Fruit fly (Drosophila melanogaster) whole organism, embryonic: ENCODE measurements around the gene CG16812.

Experiments used
- Asciz ChIP-seq: fragments of 200-800 bp; sonication (Bioruptor generic); optimal IDR thresholded peaks from 2 replicates; lab custom pipeline; 2017; ENCODE audit warnings: missing biosample characterization, mild to moderate bottlenecking, missing genetic modification characterization, missing genetic modification reagents
- Bteb2 ChIP-seq: fragments of 200-800 bp; sonication (Bioruptor generic); optimal IDR thresholded peaks from 2 replicates; lab custom pipeline; 2016; ENCODE audit warnings: missing biosample characterization, missing genetic modification characterization
- CG10366 ChIP-seq: fragments of 200-800 bp; sonication (Bioruptor generic); IDR thresholded peaks from 2 replicates; pipeline ENCODE4 v1.3.6; 2022; ENCODE audit warnings: missing biosample characterization, missing genetic modification characterization
- CG11696 ChIP-seq: fragments of 200-800 bp; sonication (Bioruptor generic); IDR thresholded peaks from 2 replicates; pipeline ENCODE4 v1.3.6; 2022; ENCODE audit warnings: missing biosample characterization, missing genetic modification characterization
- CG12155 ChIP-seq: fragments of 200-800 bp; sonication (Bioruptor generic); optimal IDR thresholded peaks from 3 replicates; lab custom pipeline; 2016; ENCODE audit warnings: missing biosample characterization, missing genetic modification characterization
- CG1233 ChIP-seq: fragments of 200-800 bp; sonication (Bioruptor generic); optimal IDR thresholded peaks from 4 replicates; lab custom pipeline; 2018; ENCODE audit warnings: missing biosample characterization, mild to moderate bottlenecking, missing genetic modification characterization
- CG13894 ChIP-seq: fragments of 200-800 bp; sonication (Bioruptor generic); optimal IDR thresholded peaks from 3 replicates; lab custom pipeline; 2018; ENCODE audit warnings: missing biosample characterization, mild to moderate bottlenecking, missing genetic modification characterization, moderate library complexity
- CG18599 ChIP-seq: fragments of 200-800 bp; sonication (Bioruptor generic); optimal IDR thresholded peaks from 3 replicates; lab custom pipeline; 2017; ENCODE audit warnings: missing biosample characterization, missing genetic modification characterization, mild to moderate bottlenecking, moderate library complexity, missing genetic modification reagents
- CG2120 ChIP-seq: fragments of 200-800 bp; sonication (Bioruptor generic); optimal IDR thresholded peaks from 3 replicates; lab custom pipeline; 2016; ENCODE audit warnings: missing biosample characterization, missing genetic modification characterization
- CG30431 ChIP-seq: fragments of 200-800 bp; sonication (Bioruptor generic); optimal IDR thresholded peaks from 2 replicates; lab custom pipeline; 2017; ENCODE audit warnings: missing biosample characterization, missing genetic modification characterization
- CG34224 ChIP-seq: fragments of 200-800 bp; sonication (Bioruptor generic); IDR thresholded peaks from 3 replicates; pipeline ENCODE4 v1.3.6; 2022; ENCODE audit warnings: missing biosample characterization, missing genetic modification characterization; ENCODE audit not compliant: partially characterized antibody
- CG3838 ChIP-seq: fragments of 200-800 bp; sonication (Bioruptor generic); optimal IDR thresholded peaks from 3 replicates; lab custom pipeline; 2016; ENCODE audit warnings: missing biosample characterization, missing genetic modification characterization
- CG4617 ChIP-seq: fragments of 200-800 bp; sonication (Bioruptor generic); optimal IDR thresholded peaks from 3 replicates; lab custom pipeline; 2016; ENCODE audit warnings: missing biosample characterization, missing genetic modification characterization, borderline replicate concordance
- CG6854 ChIP-seq: fragments of 200-800 bp; sonication (Bioruptor generic); optimal IDR thresholded peaks from 3 replicates; lab custom pipeline; 2017; ENCODE audit warnings: missing biosample characterization, mild to moderate bottlenecking, missing genetic modification characterization
- CoRest ChIP-seq: fragments of 200-800 bp; sonication (Bioruptor generic); optimal IDR thresholded peaks from 3 replicates; lab custom pipeline; 2018; ENCODE audit warnings: missing biosample characterization, mild to moderate bottlenecking, missing genetic modification characterization, moderate library complexity
- Dbx ChIP-seq: fragments of 200-800 bp; sonication (Bioruptor generic); IDR thresholded peaks from 3 replicates; pipeline ENCODE4 v1.3.6; 2022; ENCODE audit warnings: missing biosample characterization, missing genetic modification characterization
- Gsc ChIP-seq: fragments of 200-800 bp; sonication (Bioruptor generic); IDR thresholded peaks from 2 replicates; pipeline ENCODE4 v1.3.6; 2022; ENCODE audit warnings: missing biosample characterization, missing genetic modification characterization
- HLHmδ ChIP-seq: fragments of 200-800 bp; sonication (Bioruptor generic); optimal IDR thresholded peaks from 2 replicates; lab custom pipeline; 2018; ENCODE audit warnings: missing biosample characterization, mild to moderate bottlenecking, missing genetic modification characterization, moderate library complexity
- MBD-R2 ChIP-seq: fragments of 200-800 bp; sonication (Bioruptor generic); IDR thresholded peaks from 2 replicates; pipeline ENCODE4 v1.3.6; 2022; ENCODE audit warnings: missing biosample characterization, missing genetic modification characterization
- MTF-1 ChIP-seq: fragments of 200-800 bp; sonication (Bioruptor generic); optimal IDR thresholded peaks from 2 replicates; lab custom pipeline; 2018; ENCODE audit warnings: missing biosample characterization, mild to moderate bottlenecking, missing genetic modification characterization, borderline replicate concordance
- Mad ChIP-seq: fragments of 200-800 bp; sonication (Bioruptor generic); optimal IDR thresholded peaks from 2 replicates; lab custom pipeline; 2016; ENCODE audit warnings: missing biosample characterization, missing genetic modification characterization
- Max ChIP-seq: fragments of 200-800 bp; sonication (Bioruptor generic); optimal IDR thresholded peaks from 2 replicates; lab custom pipeline; 2016; ENCODE audit warnings: missing biosample characterization, mild to moderate bottlenecking, missing genetic modification characterization
- Mes4 ChIP-seq: fragments of 200-800 bp; sonication (Bioruptor generic); optimal IDR thresholded peaks from 2 replicates; lab custom pipeline; 2016; ENCODE audit warnings: missing biosample characterization, missing genetic modification characterization
- Mrtf ChIP-seq: fragments of 200-800 bp; sonication (Bioruptor generic); IDR thresholded peaks from 3 replicates; pipeline ENCODE4 v1.3.6; 2022; ENCODE audit warnings: missing biosample characterization, missing genetic modification characterization
- NK7.1 ChIP-seq: fragments of 200-800 bp; sonication (Bioruptor generic); optimal IDR thresholded peaks from 3 replicates; lab custom pipeline; 2016; ENCODE audit warnings: missing biosample characterization, missing genetic modification characterization
- NfI ChIP-seq: fragments of 200-800 bp; sonication (Bioruptor generic); optimal IDR thresholded peaks from 3 replicates; lab custom pipeline; 2018; ENCODE audit warnings: missing biosample characterization, mild to moderate bottlenecking, missing genetic modification characterization, moderate library complexity
- Optix ChIP-seq: fragments of 200-800 bp; sonication (Bioruptor generic); IDR thresholded peaks from 3 replicates; pipeline ENCODE4 v1.3.6; 2022; ENCODE audit warnings: missing biosample characterization, missing genetic modification characterization
- Poxn ChIP-seq: fragments of 200-800 bp; sonication (Bioruptor generic); IDR thresholded peaks from 2 replicates; pipeline ENCODE4 v1.3.6; 2022; ENCODE audit warnings: missing biosample characterization, missing genetic modification characterization
- Six4 ChIP-seq: fragments of 200-800 bp; sonication (Bioruptor generic); optimal IDR thresholded peaks from 2 replicates; lab custom pipeline; 2016; ENCODE audit warnings: missing biosample characterization, missing genetic modification characterization
- Sox102F ChIP-seq: fragments of 200-800 bp; sonication (Bioruptor generic); optimal IDR thresholded peaks from 2 replicates; lab custom pipeline; 2018; ENCODE audit warnings: missing biosample characterization, mild to moderate bottlenecking, missing genetic modification characterization, moderate library complexity
- Spps ChIP-seq: fragments of 200-800 bp; sonication (Bioruptor generic); optimal IDR thresholded peaks from 2 replicates; lab custom pipeline; 2018; ENCODE audit warnings: missing biosample characterization, mild to moderate bottlenecking, missing genetic modification characterization
- Vsx1 ChIP-seq: fragments of 200-800 bp; sonication (Bioruptor generic); optimal IDR thresholded peaks from 2 replicates; lab custom pipeline; 2017; ENCODE audit warnings: missing biosample characterization, mild to moderate bottlenecking, missing genetic modification characterization, missing genetic modification reagents
- abd-A ChIP-seq: fragments of 200-800 bp; sonication (Bioruptor generic); optimal IDR thresholded peaks from 3 replicates; lab custom pipeline; 2019; ENCODE audit warnings: missing biosample characterization, mild to moderate bottlenecking, missing genetic modification characterization, moderate library complexity
- ap ChIP-seq: fragments of 200-800 bp; sonication (Bioruptor generic); IDR thresholded peaks from 2 replicates; pipeline ENCODE4 v1.3.6; 2022; ENCODE audit warnings: missing biosample characterization, missing genetic modification characterization
- caup ChIP-seq: fragments of 200-800 bp; sonication (Bioruptor generic); optimal IDR thresholded peaks from 3 replicates; lab custom pipeline; 2017; ENCODE audit warnings: missing biosample characterization, mild to moderate bottlenecking, missing genetic modification characterization, moderate library complexity; ENCODE audit not compliant: severe bottlenecking
- fd3F ChIP-seq: fragments of 200-800 bp; sonication (Bioruptor generic); optimal IDR thresholded peaks from 2 replicates; lab custom pipeline; 2018; ENCODE audit warnings: missing biosample characterization, mild to moderate bottlenecking, missing genetic modification characterization, moderate library complexity
- fu2 ChIP-seq: fragments of 200-800 bp; sonication (Bioruptor generic); optimal IDR thresholded peaks from 2 replicates; lab custom pipeline; 2016; ENCODE audit warnings: missing biosample characterization, missing genetic modification characterization
- gem ChIP-seq: fragments of 200-800 bp; sonication (Bioruptor generic); optimal IDR thresholded peaks from 2 replicates; lab custom pipeline; 2019; ENCODE audit warnings: missing biosample characterization, mild to moderate bottlenecking, missing genetic modification characterization, moderate library complexity
- grn ChIP-seq: fragments of 200-800 bp; sonication (Bioruptor generic); optimal IDR thresholded peaks from 3 replicates; lab custom pipeline; 2017; ENCODE audit warnings: missing biosample characterization, missing genetic modification characterization
- ind ChIP-seq: fragments of 200-800 bp; sonication (Bioruptor generic); optimal IDR thresholded peaks from 3 replicates; lab custom pipeline; 2016; ENCODE audit warnings: missing biosample characterization, missing genetic modification characterization
- jumu ChIP-seq: fragments of 200-800 bp; sonication (Bioruptor generic); optimal IDR thresholded peaks from 3 replicates; lab custom pipeline; 2016; ENCODE audit warnings: missing biosample characterization, missing genetic modification characterization
- kah ChIP-seq: fragments of 200-800 bp; sonication (Bioruptor generic); optimal IDR thresholded peaks from 2 replicates; lab custom pipeline; 2018; ENCODE audit warnings: missing biosample characterization, mild to moderate bottlenecking, missing genetic modification characterization
- klu ChIP-seq: fragments of 200-800 bp; sonication (Bioruptor generic); IDR thresholded peaks from 2 replicates; pipeline ENCODE4 v1.3.6; 2022; ENCODE audit warnings: missing biosample characterization, missing genetic modification characterization
- lab ChIP-seq: fragments of 200-800 bp; sonication (Bioruptor generic); optimal IDR thresholded peaks from 3 replicates; lab custom pipeline; 2017; ENCODE audit warnings: missing biosample characterization, missing genetic modification characterization, mild to moderate bottlenecking, moderate library complexity, missing genetic modification reagents
- lov ChIP-seq, 2 experiments: fragments of 200-800 bp in 1 of 2; fragments of >200 bp in 1 of 2; sonication (Bioruptor generic) in 1 of 2; IDR thresholded peaks in 1 of 2; optimal IDR thresholded peaks in 1 of 2; 2 replicates in 1 of 2; 3 replicates in 1 of 2; pipeline versions ENCODE4 v1.3.6 to Lab custom; 2017 to 2022; ENCODE audit warnings: missing biosample characterization in 1 of 2, missing genetic modification characterization in 1 of 2
- luna ChIP-seq: fragments of 200-800 bp; sonication (Bioruptor generic); optimal IDR thresholded peaks from 2 replicates; lab custom pipeline; 2016; ENCODE audit warnings: missing biosample characterization, missing genetic modification characterization
- pho ChIP-seq: fragments of 200-800 bp; sonication (Bioruptor generic); optimal IDR thresholded peaks from 2 replicates; lab custom pipeline; 2016; ENCODE audit warnings: missing biosample characterization, missing genetic modification characterization
- pzg ChIP-seq: fragments of 200-800 bp; sonication (Bioruptor generic); optimal IDR thresholded peaks from 3 replicates; lab custom pipeline; 2018; ENCODE audit warnings: missing biosample characterization, mild to moderate bottlenecking, missing genetic modification characterization, moderate library complexity
- wdn ChIP-seq: fragments of 200-800 bp; sonication (Bioruptor generic); IDR thresholded peaks from 2 replicates; pipeline ENCODE4 v1.3.6; 2022; ENCODE audit warnings: missing biosample characterization, missing genetic modification characterization

Gene CG16812

dm6 chr2L:13176701-13177249, 45.6 kb upstream of the CG16812 start, which contains the start of the genes Sfmbt and CG5439 (continued):
- peak; percentile 58 for TF ChIP-seq CG30431 (GFP tag; lab: Kevin White, UChicago)
- TF ChIP-seq caup (GFP tag; lab: Kevin White, UChicago), result no peak
- no peak for TF ChIP-seq kah (GFP tag; lab: Kevin White, UChicago)
- peak; percentile 70 for TF ChIP-seq Mrtf (GFP tag; lab: Robert Waterston, UW)
- peak; percentile 68 for TF ChIP-seq Mes4 (GFP tag; lab: Kevin White, UChicago)
- TF ChIP-seq CG3838 (GFP tag; lab: Kevin White, UChicago), result peak; percentile 26
- TF ChIP-seq Mad, result peak; percentile 44
- no peak for TF ChIP-seq CG11696 (GFP tag; lab: Robert Waterston, UW)
- peak; percentile 88 for TF ChIP-seq fu2 (GFP tag; lab: Kevin White, UChicago)
- peak; percentile 16 for TF ChIP-seq CG6854 (GFP tag; lab: Kevin White, UChicago)
- peak; percentile 80 for TF ChIP-seq MBD-R2 (GFP tag; lab: Robert Waterston, UW)
- peak; percentile 87 for TF ChIP-seq Dbx (GFP tag; lab: Robert Waterston, UW)
- peak; percentile 65; the same call in 1 of the 2 replicates for TF ChIP-seq klu (GFP tag; lab: Robert Waterston, UW)
- peak; percentile 39; the same call in 1 of the 2 replicates for TF ChIP-seq CG10366 (GFP tag; lab: Robert Waterston, UW)
- no peak for TF ChIP-seq Asciz (GFP tag; lab: Kevin White, UChicago)
- peak; percentile 59 for TF ChIP-seq fd3F (GFP tag; lab: Kevin White, UChicago)
- TF ChIP-seq CG2120 (GFP tag; lab: Kevin White, UChicago), result peak; percentile 92
- TF ChIP-seq NfI (GFP tag; lab: Kevin White, UChicago), result peak; percentile 74
- TF ChIP-seq MTF-1 (GFP tag; lab: Kevin White, UChicago), result no peak
- TF ChIP-seq NK7.1, result peak; percentile 52
- no peak for TF ChIP-seq CG1233 (GFP tag; lab: Kevin White, UChicago)
- no peak for TF ChIP-seq lov (optimal IDR thresholded peaks at IDR 0.05; lab: Kevin White, UChicago)
- TF ChIP-seq lov (GFP tag; IDR thresholded peaks at IDR 0.05; lab: Robert Waterston, UW), result no peak
- 0 out of 3 replicates have a peak, but pooled peaks have one; percentile 26 for TF ChIP-seq Optix (GFP tag; lab: Robert Waterston, UW)
- peak; percentile 60 for TF ChIP-seq luna (GFP tag; lab: Kevin White, UChicago)
- TF ChIP-seq CG13894, result no peak
- TF ChIP-seq Vsx1 (GFP tag; lab: Kevin White, UChicago), result no peak
- peak; percentile 81 for TF ChIP-seq CG12155 (GFP tag; lab: Kevin White, UChicago)
- TF ChIP-seq jumu (GFP tag; lab: Kevin White, UChicago), result peak; percentile 85
- TF ChIP-seq pzg, result peak; percentile 89
- no peak for TF ChIP-seq lab (GFP tag; lab: Kevin White, UChicago)
- TF ChIP-seq grn (GFP tag; lab: Kevin White, UChicago), result no peak
- peak; percentile 82 for TF ChIP-seq Max (GFP tag; lab: Kevin White, UChicago)
- TF ChIP-seq CoRest (tag; lab: Kevin White, UChicago), result peak; percentile 70
- peak; percentile 12 for TF ChIP-seq Six4 (GFP tag; lab: Kevin White, UChicago)
- peak; percentile 42; the same call in 1 of the 2 replicates for TF ChIP-seq Gsc (GFP tag; lab: Robert Waterston, UW)
- TF ChIP-seq gem (tag; lab: Kevin White, UChicago), result no peak
- TF ChIP-seq Spps (tag; lab: Kevin White, UChicago), result peak; percentile 22
- TF ChIP-seq pho (GFP tag; lab: Kevin White, UChicago), result peak; percentile 88
- TF ChIP-seq abd-A (tag; lab: Kevin White, UChicago), result no peak
- TF ChIP-seq wdn (GFP tag; lab: Robert Waterston, UW), result 0 out of 2 replicates have a peak, but pooled peaks have one; percentile 38
- peak; percentile 88 for TF ChIP-seq CG4617 (GFP tag; lab: Kevin White, UChicago)
- no peak for TF ChIP-seq Sox102F (GFP tag; lab: Kevin White, UChicago)
- no peak; the same call in 1 of the 2 replicates for TF ChIP-seq Poxn (GFP tag; lab: Robert Waterston, UW)
- TF ChIP-seq ap, result no peak
- TF ChIP-seq CG34224 (GFP tag; lab: Robert Waterston, UW), result no peak; the same call in 2 of the 3 replicates
- TF ChIP-seq CG18599 (GFP tag; lab: Kevin White, UChicago), result no peak
- TF ChIP-seq ind (GFP tag; lab: Kevin White, UChicago), result peak; percentile 89
- peak; percentile 16 for TF ChIP-seq HLHmδ (GFP tag; lab: Kevin White, UChicago)
- TF ChIP-seq Bteb2 (GFP tag; lab: Kevin White, UChicago), result peak; percentile 75
